Worm (Caenorhabditis elegans) whole organism, L1 larva: ENCODE data around the gene acs-1.

Experiments used
- jun-1 ChIP-seq: fragments of 150-350 bp; optimal IDR thresholded peaks from 2 replicates; lab custom pipeline; 2014; ENCODE audit warnings: missing biosample characterization, missing genetic modification reagents, missing genetic modification characterization
- nhr-28 ChIP-seq: fragments of 150-350 bp; optimal IDR thresholded peaks from 2 replicates; lab custom pipeline; 2014; ENCODE audit warnings: missing biosample characterization, missing genetic modification characterization
- snu-23 ChIP-seq: sonication (generic microtip); optimal IDR thresholded peaks from 2 replicates; lab custom pipeline; 2016; ENCODE audit warnings: missing genetic modification characterization, missing compliant biosample characterization

- no peak for TF ChIP-seq jun-1 (tag; lab: Kevin White, UChicago)
- TF ChIP-seq nhr-28 (tag; lab: Kevin White, UChicago): no peak
- TF ChIP-seq snu-23: no peak
Observed at ce11 chrV:6487878-6488277, 36.9 kb upstream of the acs-1 start.
